Fruit fly (Drosophila melanogaster) S2 (cell line): Measurements from ENCODE around the gene CG12594.

ENCODE experiments used
- CG8478 ChIP-seq: fragments of >200 bp; optimal IDR thresholded peaks from 2 replicates; lab custom pipeline; 2018
- CTCF ChIP-seq, 2 experiments: fragments of >200 bp; optimal IDR thresholded peaks; 2 replicates each; lab custom pipeline; 2018

DNA sequence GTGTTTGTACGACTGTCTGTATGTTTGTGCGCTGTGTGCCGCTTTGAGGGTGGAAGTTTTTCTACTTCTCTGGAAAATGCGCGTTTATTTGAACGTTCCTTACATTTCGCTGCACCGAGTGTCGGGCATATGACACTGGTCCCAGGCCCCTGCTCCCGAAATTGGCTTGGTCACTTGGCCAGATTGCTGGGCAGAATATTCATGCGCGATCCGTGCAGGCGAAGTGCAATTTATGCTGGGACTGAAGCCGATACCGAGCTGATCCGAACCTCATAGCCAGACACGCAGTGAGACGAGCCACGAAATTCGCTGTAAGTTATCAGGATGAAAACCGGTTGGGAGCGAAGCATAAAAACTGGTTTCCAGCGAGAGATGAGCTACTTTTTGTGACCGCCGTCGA, 57.3 kb downstream of the CG12594 start:
- no peak for TF ChIP-seq CG8478 (lab: Kevin White, UChicago)
- no peak for TF ChIP-seq CTCF (optimal IDR thresholded peaks at IDR 0.05; lab: Kevin White, UChicago)
